Fruit fly (Drosophila melanogaster) whole organism, adult: ENCODE data around the gene mon2.

Experiments used
- Crg-1 ChIP-seq: fragments of 200-800 bp; sonication (Bioruptor generic); optimal IDR thresholded peaks from 2 replicates; lab custom pipeline; 2016; ENCODE audit warnings: missing biosample characterization, missing genetic modification characterization
- Hr96 ChIP-seq: fragments of 200-800 bp; sonication (Bioruptor generic); optimal IDR thresholded peaks from 2 replicates; lab custom pipeline; 2016; ENCODE audit warnings: missing biosample characterization, missing genetic modification characterization
- cic ChIP-seq: fragments of 200-800 bp; sonication (Bioruptor generic); optimal IDR thresholded peaks from 2 replicates; lab custom pipeline; 2017; ENCODE audit warnings: missing biosample characterization, mild to moderate bottlenecking, missing genetic modification characterization, moderate library complexity

dm6 chr2L:8091908-8092307, 31.9 kb downstream of the mon2 start:
- TF ChIP-seq Crg-1 (GFP tag; lab: Kevin White, UChicago) (no peak), Hr96 (GFP tag; lab: Kevin White, UChicago) (no peak), cic (GFP tag; lab: Kevin White, UChicago) (no peak)
